Fruit fly (Drosophila melanogaster) whole organism: ENCODE results near the gene Prdm13.

Source experiments
- Dll ChIP-seq: fragments of >200 bp; optimal IDR thresholded peaks from 2 replicates; lab custom pipeline; 2017
- EcR ChIP-seq, 2 experiments: fragments of >200 bp; optimal IDR thresholded peaks; 2 replicates each; lab custom pipeline; 2017; ENCODE audit warnings: missing biosample characterization in 2 of 2, missing genetic modification characterization in 2 of 2, missing genetic modification reagents in 2 of 2
- pan ChIP-seq: fragments of >200 bp; optimal IDR thresholded peaks from 2 replicates; lab custom pipeline; 2017
- psq ChIP-seq: fragments of >200 bp; optimal IDR thresholded peaks from 2 replicates; lab custom pipeline; 2017
- usp ChIP-seq: fragments of >200 bp; optimal IDR thresholded peaks from 2 replicates; lab custom pipeline; 2017; ENCODE audit warnings: missing biosample characterization, missing genetic modification characterization, mixed read lengths

dm6 chr3L:6129591-6129990 lies 33.3 kb upstream of the Prdm13 start:
- no peak for TF ChIP-seq pan (lab: Kevin White, UChicago)
- no peak for TF ChIP-seq usp
- no peak for TF ChIP-seq Dll
- no peak for TF ChIP-seq EcR (GFP tag; optimal IDR thresholded peaks at IDR 0.05; lab: Kevin White, UChicago)
- TF ChIP-seq psq (lab: Kevin White, UChicago) = no peak
